Fruit fly (Drosophila melanogaster): Measurements from ENCODE around the gene CG14332.
A peak's percentile ranks its signal among the peaks of the same experiment; 100 is the strongest.

Gene CG14332

dm6 chr3R:17379051-17379450 lies 43.0 kb downstream of the CG14332 start:
- no peak for TF ChIP-seq Eip78C (GFP tag)
- no peak for TF ChIP-seq CG3032 (tag; optimal IDR thresholded peaks at IDR 0.05)
- TF ChIP-seq Sox102F (GFP tag; optimal IDR thresholded peaks at IDR 0.05): no peak
- TF ChIP-seq eg (GFP tag; IDR thresholded peaks at IDR 0.05): 0 out of 3 replicates have a peak, but pooled peaks have one; percentile 22
- TF ChIP-seq Sox15 (GFP tag; optimal IDR thresholded peaks at IDR 0.05): no peak
- TF ChIP-seq svp (GFP tag): peak; percentile 58

- no peak for TF ChIP-seq Eip75B (GFP tag; optimal IDR thresholded peaks at IDR 0.05)
- no peak for TF ChIP-seq achi (GFP tag; optimal IDR thresholded peaks at IDR 0.05)
- TF ChIP-seq Eip78C (GFP tag): no peak
- peak; percentile 9 for TF ChIP-seq Blimp-1 (GFP tag; optimal IDR thresholded peaks at IDR 0.05)
- no peak for TF ChIP-seq fkh (GFP tag; optimal IDR thresholded peaks at IDR 0.05)
Observed at dm6 chr3R:17377503-17377902, 44.5 kb downstream of the CG14332 start.
